Fruit fly (Drosophila melanogaster): Measurements from ENCODE around the gene knk.

The knk gene

dm6 chr3R:10089171-10089664, 36.2 kb downstream of the knk start (continued):
- TF ChIP-seq Meics (GFP tag; optimal IDR thresholded peaks at IDR 0.05) (no peak), CG34422 (GFP tag; IDR thresholded peaks at IDR 0.05) (peak; percentile 20; the same call in 1 of the 3 replicates), CG6654 (GFP tag; optimal IDR thresholded peaks at IDR 0.05) (no peak), vvl (GFP tag; IDR thresholded peaks at IDR 0.05) (0 out of 2 replicates have a peak, but pooled peaks have one; percentile 5), HmgZ (tag; optimal IDR thresholded peaks at IDR 0.05) (peak; percentile 32), Sox100B (GFP tag; optimal IDR thresholded peaks at IDR 0.05) (no peak), btn (GFP tag; optimal IDR thresholded peaks at IDR 0.05) (no peak), klu (GFP tag; IDR thresholded peaks at IDR 0.05) (peak; percentile 66), Xrp1 (GFP tag; IDR thresholded peaks at IDR 0.05) (no peak), CG17912 (GFP tag; optimal IDR thresholded peaks at IDR 0.05) (no peak), YL-1 (GFP tag; optimal IDR thresholded peaks at IDR 0.05) (no peak), ara (GFP tag; IDR thresholded peaks at IDR 0.05) (no peak), ase (GFP tag; IDR thresholded peaks at IDR 0.05) (no peak), crol (GFP tag; IDR thresholded peaks at IDR 0.05) (no peak), zf30C (GFP tag; optimal IDR thresholded peaks at IDR 0.05) (no peak), CG12744 (GFP tag; optimal IDR thresholded peaks at IDR 0.05) (no peak), hb (GFP tag; IDR thresholded peaks at IDR 0.05; ENCODE audit: partially characterized antibody) (no peak), Doc3 (GFP tag; IDR thresholded peaks at IDR 0.05; ENCODE audit: partially characterized antibody) (0 out of 3 replicates have a peak, but pooled peaks have one; percentile 13), CG5245 (GFP tag; optimal IDR thresholded peaks at IDR 0.05) (no peak), CG16863 (GFP tag; optimal IDR thresholded peaks at IDR 0.05) (no peak), ERR (GFP tag; optimal IDR thresholded peaks at IDR 0.05) (peak; percentile 31), nom (GFP tag; optimal IDR thresholded peaks at IDR 0.05) (peak; percentile 25), CG7963 (GFP tag; IDR thresholded peaks at IDR 0.05; ENCODE audit: partially characterized antibody) (no peak), sens (GFP tag) (no peak), unpg (GFP tag; optimal IDR thresholded peaks at IDR 0.05) (no peak), Fer1 (GFP tag; optimal IDR thresholded peaks at IDR 0.05) (peak; percentile 8), CG8924 (tag; optimal IDR thresholded peaks at IDR 0.05) (no peak), CG8281 (tag; optimal IDR thresholded peaks at IDR 0.05) (no peak), CG1832 (GFP tag; optimal IDR thresholded peaks at IDR 0.05) (peak; percentile 62), da (GFP tag; optimal IDR thresholded peaks at IDR 0.05) (no peak), ham (GFP tag; IDR thresholded peaks at IDR 0.05) (no peak), Ets65A (GFP tag) (no peak), Hsf (GFP tag; optimal IDR thresholded peaks at IDR 0.05) (no peak), grn (GFP tag; optimal IDR thresholded peaks at IDR 0.05) (no peak), corto (GFP tag; optimal IDR thresholded peaks at IDR 0.05) (peak; percentile 34), BtbVII (GFP tag; optimal IDR thresholded peaks at IDR 0.05) (no peak), gt (GFP tag; IDR thresholded peaks at IDR 0.05) (no peak), CG7839 (tag; optimal IDR thresholded peaks at IDR 0.05) (no peak), Nf-YC (tag; optimal IDR thresholded peaks at IDR 0.05) (peak; percentile 32), TFAM (GFP tag; optimal IDR thresholded peaks at IDR 0.05) (no peak), cwo (GFP tag; optimal IDR thresholded peaks at IDR 0.05) (no peak), p53 (GFP tag; optimal IDR thresholded peaks at IDR 0.05) (no peak), tup (GFP tag; optimal IDR thresholded peaks at IDR 0.05) (no peak), Eip74EF (GFP tag; optimal IDR thresholded peaks at IDR 0.05) (peak in 1 of 2 experiments; percentile 63), fd96Cb (tag; optimal IDR thresholded peaks at IDR 0.05) (no peak), crc (GFP tag; optimal IDR thresholded peaks at IDR 0.05) (no peak), CG7556 (GFP tag; optimal IDR thresholded peaks at IDR 0.05) (no peak), Neu2 (GFP tag; optimal IDR thresholded peaks at IDR 0.05; ENCODE audit: borderline replicate concordance) (no peak), pan (optimal IDR thresholded peaks at IDR 0.05) (no peak), pan (GFP tag; optimal IDR thresholded peaks at IDR 0.05 in 1 of 2, IDR thresholded peaks at IDR 0.05 in 1 of 2) (no peak), CG12769 (tag; optimal IDR thresholded peaks at IDR 0.05) (peak; percentile 17)

All from whole organism, embryonic.